Worm (Caenorhabditis elegans) whole organism, L3 larva: ENCODE data around the gene ZK792.12.

Source experiments
- ama-1 ChIP-seq: fragments of 150-350 bp; optimal IDR thresholded peaks from 2 replicates; lab custom pipeline; 2018
- ceh-16 ChIP-seq: sonication (generic microtip); optimal IDR thresholded peaks from 2 replicates; lab custom pipeline; 2017; ENCODE audit warnings: missing biosample characterization, missing genetic modification characterization
- egl-5 ChIP-seq: fragments of 150-350 bp; optimal IDR thresholded peaks from 2 replicates; lab custom pipeline; 2017; ENCODE audit warnings: missing biosample characterization, missing genetic modification reagents, missing genetic modification characterization, inconsistent platforms
- nhr-11 ChIP-seq: fragments of 150-350 bp; optimal IDR thresholded peaks from 2 replicates; lab custom pipeline; 2014; ENCODE audit warnings: missing biosample characterization, missing genetic modification characterization
- nhr-28 ChIP-seq: fragments of 150-350 bp; optimal IDR thresholded peaks from 2 replicates; lab custom pipeline; 2014; ENCODE audit warnings: missing biosample characterization, missing genetic modification characterization
- nhr-77 ChIP-seq: fragments of 150-350 bp; optimal IDR thresholded peaks from 2 replicates; lab custom pipeline; 2014; ENCODE audit warnings: missing biosample characterization, missing genetic modification characterization
- pha-4 ChIP-seq: fragments of 150-350 bp; optimal IDR thresholded peaks from 2 replicates; lab custom pipeline; 2014; ENCODE audit warnings: missing biosample characterization, missing genetic modification reagents, missing genetic modification characterization
- snpc-4 ChIP-seq: fragments of 150-350 bp; optimal IDR thresholded peaks from 2 replicates; lab custom pipeline; 2014; ENCODE audit warnings: missing biosample characterization, missing genetic modification characterization
- zag-1 ChIP-seq: fragments of 150-350 bp; optimal IDR thresholded peaks from 2 replicates; lab custom pipeline; 2014; ENCODE audit warnings: missing biosample characterization, missing genetic modification characterization

DNA sequence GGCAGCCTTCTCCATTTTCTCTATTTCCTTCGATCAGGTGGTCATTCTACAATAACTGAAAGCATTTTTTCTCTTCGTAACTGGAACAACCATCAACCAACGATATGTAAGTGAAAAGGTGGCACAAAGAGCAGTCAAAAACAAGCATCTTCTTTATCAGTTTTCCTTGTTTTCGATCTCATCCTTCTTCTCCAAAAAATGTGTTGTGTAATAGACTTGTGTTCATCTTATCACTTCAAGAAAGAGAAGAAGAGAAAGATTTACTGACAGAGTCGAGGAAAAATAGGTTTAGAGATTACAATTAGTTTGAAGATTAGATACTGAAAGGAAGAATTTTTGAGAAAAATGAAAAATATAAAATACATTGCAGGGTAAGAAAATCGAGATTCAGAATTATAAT is 48.2 kb upstream of the ZK792.12 start:
- no peak for TF ChIP-seq ceh-16 (tag; lab: Kevin White, UChicago)
- TF ChIP-seq pha-4 (tag; lab: Kevin White, UChicago), result no peak
- TF ChIP-seq ama-1, result peak; percentile 14
- TF ChIP-seq snpc-4 (tag; lab: Kevin White, UChicago), result no peak
- peak; percentile 39 for TF ChIP-seq egl-5 (tag; lab: Kevin White, UChicago)
- TF ChIP-seq nhr-77 (tag; lab: Kevin White, UChicago), result no peak
- TF ChIP-seq zag-1 (tag; lab: Kevin White, UChicago), result no peak
- TF ChIP-seq nhr-11 (tag; lab: Kevin White, UChicago), result peak; percentile 26
- no peak for TF ChIP-seq nhr-28 (tag; lab: Kevin White, UChicago)
